Worm (Caenorhabditis elegans): ENCODE results near the gene C50F4.4.

ce11 chrV:9544176-9544632, 7.6 kb downstream of the C50F4.4 start, which contains the start of gene mdf-1:
- TF ChIP-seq hlh-12 (tag; optimal IDR thresholded peaks at IDR 0.05): no peak
- TF ChIP-seq lin-35 (GFP tag; optimal IDR thresholded peaks at IDR 0.05): peak in 1 of 3 experiments; percentile 69
- no peak for TF ChIP-seq akir-1 (GFP tag; optimal IDR thresholded peaks at IDR 0.05)
- no peak for TF ChIP-seq him-1 (tag; optimal IDR thresholded peaks at IDR 0.05)
- no peak for TF ChIP-seq unc-62 (GFP tag; optimal IDR thresholded peaks at IDR 0.05)
- peak; percentile 24 for TF ChIP-seq F23B12.7 (tag; optimal IDR thresholded peaks at IDR 0.05; ENCODE audit: insufficient read depth)
- no peak for TF ChIP-seq unc-130 (GFP tag; optimal IDR thresholded peaks at IDR 0.05)
- TF ChIP-seq ceh-58 (GFP tag; IDR thresholded peaks at IDR 0.05): no peak
- TF ChIP-seq nhr-80 (tag; optimal IDR thresholded peaks at IDR 0.05): peak; percentile 56
- TF ChIP-seq ztf-6 (GFP tag; IDR thresholded peaks at IDR 0.05): no peak
- TF ChIP-seq C06A6.2 (GFP tag; conservative IDR thresholded peaks at IDR 0.05): peak; percentile 63
- TF ChIP-seq mes-4 (tag; optimal IDR thresholded peaks at IDR 0.05): no peak
- TF ChIP-seq sea-2 (GFP tag; IDR thresholded peaks at IDR 0.05): no peak
- no peak for TF ChIP-seq aptf-3 (GFP tag; IDR thresholded peaks at IDR 0.05)
